Worm (Caenorhabditis elegans) whole organism, L4/young adult: ENCODE results near the gene F40G9.8.

Experiments
- W03F9.2 ChIP-seq: fragments of 150-350 bp; optimal IDR thresholded peaks from 2 replicates; lab custom pipeline; 2014; ENCODE audit warnings: missing biosample characterization, missing genetic modification characterization
- dao-5 ChIP-seq: sonication (generic microtip); optimal IDR thresholded peaks from 2 replicates; lab custom pipeline; 2016; ENCODE audit warnings: missing genotype, missing genetic modification characterization, moderate library complexity, missing compliant biosample characterization

- TF ChIP-seq dao-5 (tag; lab: Kevin White, UChicago) (no peak), W03F9.2 (tag; lab: Kevin White, UChicago) (no peak)
Measured at ce11 chrIII:188426-188888, 23.8 kb upstream of the F40G9.8 start, which contains the start of gene ubc-20.
